Fruit fly (Drosophila melanogaster) ovary, adult (tissue): Measurements from ENCODE around the gene CG18281.
A peak's percentile ranks its signal among the peaks of the same experiment; 100 is the strongest.

Source experiments
- CG17801 ChIP-seq: fragments of 200-800 bp; optimal IDR thresholded peaks from 2 replicates; lab custom pipeline; 2019; ENCODE audit warnings: missing biosample characterization, mild to moderate bottlenecking, missing genetic modification characterization, moderate library complexity; ENCODE audit not compliant: partially characterized antibody

Gene CG18281

DNA sequence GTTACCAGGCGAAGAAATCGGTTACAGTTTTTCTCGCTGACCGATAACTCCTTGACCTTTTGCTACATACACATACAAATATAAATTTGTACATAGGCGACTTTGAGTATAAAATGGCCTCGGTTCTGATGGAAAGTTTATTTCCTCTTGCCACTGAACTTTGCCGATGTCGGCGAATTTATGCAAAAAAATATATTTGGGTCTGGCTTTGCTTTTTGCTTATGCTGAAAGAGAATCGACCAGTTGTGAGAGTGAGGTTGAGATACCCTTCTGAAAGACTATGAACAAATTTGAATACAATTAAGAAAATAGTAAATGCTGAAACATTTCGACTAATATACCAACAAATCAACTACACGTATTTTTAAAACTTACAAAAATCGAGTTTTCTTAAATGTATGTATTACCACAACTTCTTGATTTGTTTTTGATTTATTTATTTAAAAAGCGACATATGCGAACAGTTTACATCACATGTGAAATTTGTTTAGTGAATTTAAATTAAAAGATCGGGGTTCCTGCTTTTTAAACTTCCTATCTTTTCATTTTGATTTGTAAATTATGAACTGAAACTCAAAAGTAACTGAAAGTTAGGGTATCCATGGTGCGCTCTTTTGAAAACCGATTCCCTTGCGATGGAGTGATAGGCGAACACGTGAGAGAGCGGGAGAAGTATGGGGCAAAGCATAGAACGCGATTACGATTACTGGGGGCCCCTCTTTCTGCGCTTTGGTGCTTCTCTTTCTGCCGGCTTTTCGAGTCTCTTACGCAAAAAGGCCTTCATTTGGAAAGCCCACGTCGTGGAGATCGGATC, 9.7 kb downstream of the CG18281 start:
- peak; percentile 72 for TF ChIP-seq CG17801

DNA sequence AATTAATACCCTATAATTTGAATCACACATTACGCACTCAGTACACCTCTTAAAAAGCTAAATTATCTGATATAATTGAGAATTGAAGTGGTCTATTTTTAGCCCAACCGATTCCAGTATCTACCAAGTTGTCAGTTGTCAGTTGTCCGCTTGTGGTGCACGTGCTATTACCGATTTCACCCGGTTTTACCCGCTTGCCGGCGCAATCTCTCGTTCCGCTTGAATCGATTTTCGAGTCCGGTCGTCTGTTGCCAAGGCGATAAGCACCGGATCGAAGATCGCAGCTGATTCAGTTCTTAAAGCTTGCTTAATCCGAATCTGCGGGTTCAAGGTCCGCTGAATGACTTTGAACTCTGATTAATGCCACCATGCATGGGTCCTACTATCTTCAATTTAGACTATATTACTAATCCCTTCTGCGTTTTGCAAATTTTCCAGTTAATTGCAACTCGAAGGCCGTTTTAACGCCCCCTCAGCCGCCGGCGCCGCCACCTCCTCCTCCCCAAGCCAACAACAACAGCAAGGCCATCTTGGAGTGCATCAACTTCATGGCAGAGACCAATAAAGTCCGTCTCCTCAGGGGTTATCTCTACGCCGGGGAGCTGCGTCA, 12.0 kb downstream of the CG18281 start:
- TF ChIP-seq CG17801, result no peak

DNA sequence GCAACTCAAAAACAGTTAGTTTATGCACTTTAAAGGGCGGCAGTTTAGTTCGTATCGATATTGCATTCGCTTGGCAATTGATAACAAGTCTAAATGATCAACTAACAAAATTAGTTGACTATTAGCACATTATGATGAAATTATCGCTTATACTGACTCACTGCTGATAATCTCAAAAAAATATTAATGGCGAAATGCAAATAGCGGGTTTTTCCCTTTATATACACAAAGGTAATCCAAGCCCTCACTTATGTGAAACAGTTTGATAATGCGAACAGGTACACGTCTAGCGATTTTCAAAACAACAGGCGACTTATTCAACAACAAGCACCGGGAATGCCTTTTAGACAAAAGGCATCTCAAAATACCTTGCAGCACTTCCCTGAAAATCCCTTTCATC, 14.5 kb downstream of the CG18281 start:
- no peak for TF ChIP-seq CG17801

DNA sequence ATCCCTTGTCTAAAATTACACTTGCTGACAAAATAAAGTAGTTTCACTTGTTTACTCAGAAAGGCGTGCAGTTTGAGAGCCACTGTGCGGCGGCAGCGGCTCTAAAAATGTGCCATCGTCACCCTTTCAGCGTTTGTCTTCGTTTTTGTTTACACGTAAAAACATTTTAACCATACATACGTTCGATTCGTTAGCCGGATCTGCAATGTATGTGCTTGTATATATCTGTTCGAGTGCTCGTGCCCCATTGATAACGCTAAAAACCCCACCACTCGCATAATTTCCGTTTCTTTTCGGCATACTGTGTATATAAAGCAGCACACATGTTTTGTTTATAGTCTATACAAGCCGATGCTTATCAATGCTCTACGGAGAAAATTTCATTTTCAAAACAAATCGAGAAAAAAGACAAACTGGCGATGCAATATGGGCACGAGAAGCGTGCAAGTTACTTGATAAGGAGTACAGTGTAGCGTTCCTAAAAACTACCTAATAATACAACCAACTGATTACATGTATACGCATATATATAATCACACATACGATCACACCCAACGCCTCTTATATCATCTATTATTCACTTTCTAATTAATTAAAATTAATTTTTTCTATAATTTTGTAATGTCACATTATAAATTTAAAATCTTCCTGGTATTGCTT, 17.0 kb downstream of the CG18281 start:
- peak; percentile 71 for TF ChIP-seq CG17801

DNA sequence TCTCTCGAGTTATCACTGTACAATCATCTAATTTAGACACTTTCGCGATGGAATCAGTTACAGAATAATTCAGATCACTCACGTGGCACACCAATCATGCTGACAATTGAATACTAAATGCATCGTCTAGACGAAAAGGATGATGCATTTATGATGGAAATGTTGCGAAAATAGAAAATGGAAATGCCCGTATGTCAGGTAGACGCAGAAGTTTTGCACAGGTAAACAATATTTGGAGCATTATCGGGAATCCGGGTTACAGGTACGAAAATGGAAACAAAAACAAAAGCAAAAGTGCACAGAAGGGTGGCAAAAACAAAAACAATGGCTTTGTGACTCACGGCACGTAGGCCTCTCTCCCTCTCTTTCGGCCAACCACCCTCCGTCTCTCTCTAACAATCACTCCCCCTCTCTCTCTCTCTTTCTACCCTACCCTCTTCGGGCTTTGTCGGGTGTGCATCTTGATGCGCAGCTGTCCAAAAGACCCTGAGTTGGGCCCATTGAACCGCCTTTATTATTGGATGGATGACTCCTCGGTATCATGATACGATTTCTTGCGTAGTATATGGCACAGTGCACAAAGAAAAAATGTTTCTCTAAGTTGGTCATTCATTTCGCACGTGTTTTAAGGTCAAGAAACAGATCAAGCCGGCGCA, 17.7 kb downstream of the CG18281 start:
- no peak for TF ChIP-seq CG17801

DNA sequence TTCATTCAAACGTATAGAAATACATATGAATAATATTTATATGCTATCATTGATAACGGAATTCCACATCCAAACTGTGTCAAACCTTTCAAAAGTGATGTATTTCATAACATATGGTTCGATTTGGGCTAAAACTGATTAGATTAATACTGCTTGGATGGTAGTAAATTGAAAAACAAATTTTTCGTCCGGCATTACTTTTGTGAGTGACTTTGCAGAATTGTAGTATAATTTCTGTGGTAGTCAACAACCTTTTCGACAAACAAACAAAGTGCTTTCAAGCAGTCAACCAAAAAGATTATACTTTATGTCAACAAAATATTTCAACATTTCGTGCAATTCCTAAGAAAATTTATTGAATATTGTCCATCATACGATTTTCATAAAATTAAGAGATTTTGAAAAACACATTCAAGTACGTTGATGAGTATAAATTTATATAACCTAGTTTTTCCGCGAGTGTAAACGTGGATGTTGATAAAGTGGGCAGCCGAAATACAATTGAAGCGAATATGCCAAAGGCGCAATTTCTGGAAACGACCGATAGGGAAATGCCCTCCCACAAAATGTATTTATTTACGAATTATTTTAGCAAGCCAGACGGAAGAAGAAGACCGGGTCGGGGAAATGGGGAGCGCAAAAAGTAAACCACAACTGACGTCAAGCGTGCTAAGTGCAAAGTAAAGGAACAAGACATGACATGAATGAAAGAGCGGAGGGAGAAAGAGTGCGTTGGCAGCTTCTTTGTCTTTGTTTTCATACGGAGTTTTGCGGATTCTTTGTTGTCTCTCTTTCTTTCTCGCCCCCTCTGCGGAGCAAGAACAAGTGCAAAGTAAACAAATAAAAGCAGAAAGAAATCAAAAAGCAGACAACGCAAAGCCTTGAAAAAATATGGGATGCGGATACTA, 18.5 kb downstream of the CG18281 start:
- no peak for TF ChIP-seq CG17801

DNA sequence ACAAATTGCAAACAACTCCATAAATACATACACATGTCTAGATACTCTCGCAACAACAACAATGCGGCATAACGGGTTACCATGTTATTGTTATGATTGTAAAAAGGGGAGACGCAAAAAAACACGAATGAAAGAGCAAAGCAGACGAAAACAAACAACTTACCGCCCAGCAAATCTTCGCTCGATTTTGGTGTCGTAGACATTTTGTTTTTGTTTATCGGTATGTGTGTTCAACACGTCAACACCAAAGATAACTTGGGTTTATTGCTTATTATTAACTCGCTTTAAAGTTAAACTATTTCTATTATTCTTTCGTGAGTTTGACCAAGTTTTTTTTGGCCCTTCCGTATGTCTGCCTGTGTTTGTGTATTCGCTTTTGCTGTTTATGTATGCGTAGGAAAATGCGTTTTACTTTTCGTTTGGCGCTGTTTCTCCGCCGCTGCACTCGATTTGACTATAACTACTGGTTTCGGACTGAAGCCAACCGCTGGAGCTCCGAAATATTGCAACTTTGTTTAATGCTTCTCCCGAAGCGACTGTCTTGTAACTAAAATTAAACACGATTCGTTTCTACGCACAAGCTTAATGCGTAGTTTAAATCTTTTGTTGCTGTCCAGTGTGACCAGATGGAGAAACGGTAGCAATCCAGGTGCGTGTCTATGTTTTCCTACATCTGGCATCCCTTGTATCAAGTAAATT, 19.3 kb downstream of the CG18281 start, which contains the start of gene BNIP3:
BNIP3 (minus strand) TSS at position 589 of the 699 bp plus-strand sequence.
- TF ChIP-seq CG17801, result no peak

DNA sequence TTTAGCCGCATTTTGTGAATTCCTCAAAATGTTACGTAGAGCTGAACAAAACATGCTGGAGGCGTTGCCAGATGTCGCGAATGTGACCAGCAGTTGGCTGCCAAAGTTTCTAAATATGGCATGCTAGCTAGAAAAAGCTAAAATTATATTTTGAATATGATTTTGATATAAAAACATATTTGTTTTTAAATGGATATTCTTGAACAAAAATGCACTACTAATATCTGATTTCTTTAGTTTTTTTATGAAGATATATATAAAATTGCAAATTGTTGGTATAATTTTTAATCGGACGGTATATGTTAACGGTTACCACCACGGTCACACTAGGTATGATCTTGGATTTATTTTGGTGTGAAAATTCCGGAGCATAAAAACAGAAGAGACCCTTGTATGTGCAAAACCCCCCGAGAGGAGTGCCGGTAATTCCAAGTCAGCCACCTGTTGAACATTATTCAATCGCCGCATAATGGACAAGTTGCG, 21.1 kb downstream of the CG18281 start, which contains the start of the genes mTerf3 and CG5104:
mTerf3 (minus strand) TSS at position 86 of the 483 bp plus-strand sequence.
CG5104 (plus strand) TSS at position 323 of the 483 bp plus-strand sequence.
- no peak for TF ChIP-seq CG17801

DNA sequence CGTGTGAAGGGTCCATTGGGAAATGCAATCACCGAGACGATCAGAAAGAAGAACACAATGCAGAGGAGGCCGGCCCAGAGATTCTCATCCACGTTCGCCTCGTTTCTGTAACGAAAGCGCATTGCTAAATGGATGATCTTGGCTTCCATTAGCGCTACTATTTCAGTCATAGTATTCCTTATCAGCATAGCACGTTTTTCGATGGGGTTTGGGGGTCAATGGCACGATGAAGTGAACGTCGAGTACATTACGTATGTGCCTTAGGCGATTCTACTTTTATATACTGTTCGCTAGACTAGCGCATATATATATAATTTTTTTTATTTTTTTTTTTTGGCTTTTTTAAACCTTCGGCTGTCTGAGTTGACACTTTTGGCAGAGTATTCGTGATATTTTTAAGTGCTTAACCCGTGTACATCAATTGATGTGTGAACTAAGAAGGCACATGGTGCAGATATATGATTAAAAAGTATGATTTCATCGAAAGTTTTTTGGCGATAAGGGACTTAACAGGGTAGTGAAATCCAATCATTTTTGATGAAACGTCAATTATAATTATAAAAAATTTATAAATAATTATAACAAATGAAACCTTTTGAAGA, 24.9 kb downstream of the CG18281 start:
- TF ChIP-seq CG17801, result peak; percentile 6

DNA sequence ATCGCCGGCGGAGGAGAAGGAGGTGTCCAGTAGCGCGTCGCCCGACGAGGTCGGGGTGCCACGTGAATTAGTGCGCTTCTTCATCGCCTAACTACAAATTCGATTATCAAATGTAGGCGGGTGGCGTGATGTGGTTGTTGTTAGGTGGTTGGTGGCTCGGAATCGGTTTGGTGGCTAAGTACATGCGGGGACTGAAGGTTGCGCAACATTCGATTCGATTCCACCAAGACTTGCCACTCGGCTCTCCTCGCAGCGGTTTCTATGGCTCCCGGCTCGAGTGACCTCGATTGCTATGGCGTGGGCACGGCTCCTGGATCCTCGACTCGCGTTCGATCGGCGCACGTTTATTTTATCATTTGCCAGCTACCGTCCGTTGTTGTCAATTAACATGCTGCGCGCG, 26.1 kb downstream of the CG18281 start:
- TF ChIP-seq CG17801, result no peak

DNA sequence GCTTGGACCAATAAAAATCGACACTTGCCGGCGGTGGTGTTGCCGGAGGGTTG, 26.3 kb downstream of the CG18281 start, which contains the start of gene Pss:
Pss (minus strand) TSS at position 32 of the 53 bp plus-strand sequence.
- no peak for TF ChIP-seq CG17801

DNA sequence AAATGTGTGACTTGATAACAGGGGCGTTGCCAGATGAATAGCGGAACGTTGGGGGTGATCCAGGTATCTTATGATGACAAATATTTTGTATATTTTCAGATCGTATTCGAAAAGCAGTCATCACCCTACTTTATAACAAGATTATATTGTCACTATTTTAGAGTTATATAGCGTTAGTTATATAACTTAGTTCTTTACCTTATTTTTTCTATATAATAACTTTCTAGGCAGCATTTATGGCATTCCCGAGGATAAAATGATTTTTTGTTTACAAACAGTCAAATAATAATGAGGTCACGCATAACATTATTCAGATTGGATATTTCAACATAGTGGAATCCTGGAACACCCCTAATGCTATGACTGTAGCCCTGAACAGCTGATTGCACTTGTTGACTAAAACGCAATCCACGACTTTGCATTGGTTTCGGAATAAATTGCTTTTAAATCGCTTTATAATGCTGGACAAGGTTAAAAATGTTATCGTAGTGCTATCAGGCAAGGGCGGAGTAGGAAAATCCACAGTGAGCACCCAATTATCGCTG, 26.6 kb downstream of the CG18281 start, which contains the start of gene Nubp2:
Nubp2 (plus strand) TSS at position 381 of the 545 bp plus-strand sequence.
- peak; percentile 94 for TF ChIP-seq CG17801

DNA sequence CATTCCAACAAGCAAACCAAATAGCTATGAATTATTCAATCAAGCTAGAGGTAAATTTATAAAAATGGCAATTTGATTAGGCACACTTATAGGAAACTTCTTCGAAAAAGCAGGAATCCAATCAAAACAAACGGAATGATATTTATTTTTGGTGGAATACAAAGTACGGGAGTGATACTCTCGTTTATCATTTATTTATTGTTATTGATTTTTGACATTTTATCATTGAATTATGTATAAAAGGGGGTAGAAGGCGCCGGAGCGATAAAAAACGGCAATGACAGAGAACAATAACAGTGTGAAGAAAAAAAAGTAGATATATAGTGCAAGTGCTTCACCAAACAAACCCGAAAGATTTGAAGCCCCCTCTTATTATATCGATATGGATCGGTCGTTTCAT, 30.3 kb downstream of the CG18281 start:
- TF ChIP-seq CG17801, result no peak

DNA sequence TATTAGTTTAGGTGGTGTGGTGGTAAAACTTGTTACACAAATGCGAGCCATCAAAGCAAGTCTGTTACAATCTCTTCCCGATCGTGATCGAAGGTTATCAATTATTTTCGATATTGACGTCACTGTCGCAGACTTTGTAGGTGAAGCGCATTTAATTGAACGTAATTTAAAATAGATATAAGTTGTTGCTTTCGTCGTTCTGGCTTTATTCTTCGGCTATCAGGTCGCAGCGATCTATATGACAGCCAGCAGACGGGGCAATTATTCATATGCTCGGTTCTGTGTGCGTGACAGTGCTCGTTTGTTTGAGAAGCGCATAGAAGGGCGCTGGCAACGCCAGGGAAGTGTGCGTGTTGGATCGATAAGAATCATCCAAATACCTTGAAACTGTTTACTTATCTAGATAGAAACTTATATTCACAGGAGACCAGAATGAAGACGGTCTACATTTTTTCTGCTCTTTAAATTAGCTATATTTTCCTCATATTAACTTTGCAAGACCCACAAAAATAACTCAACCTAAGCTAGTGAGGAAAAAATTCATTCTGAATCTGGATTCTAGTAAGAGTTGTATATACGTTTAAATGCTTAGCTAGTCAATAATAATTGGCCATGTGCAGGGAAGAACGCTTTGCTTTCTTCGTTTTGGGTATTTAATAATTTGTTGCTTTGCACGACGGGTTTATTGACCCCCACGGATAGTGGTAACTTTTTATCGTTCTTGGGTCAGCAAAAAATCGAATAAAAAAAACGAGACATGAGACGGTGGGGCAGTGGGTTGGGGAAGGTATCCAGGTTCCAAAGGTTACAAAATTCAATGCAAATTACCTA, 30.9 kb downstream of the CG18281 start:
- peak; percentile 48 for TF ChIP-seq CG17801
